Fruit fly (Drosophila melanogaster) whole organism, prepupa: Measurements from ENCODE around the gene Coq7.

Experiments used
- CG11762 ChIP-seq: fragments of 200-800 bp; sonication (Bioruptor generic); optimal IDR thresholded peaks from 3 replicates; lab custom pipeline; 2016; ENCODE audit warnings: missing biosample characterization, missing genetic modification characterization; ENCODE audit not compliant: insufficient read depth
- CG3919 ChIP-seq: fragments of 200-800 bp; sonication (Bioruptor generic); optimal IDR thresholded peaks from 3 replicates; lab custom pipeline; 2016; ENCODE audit warnings: missing biosample characterization, missing genetic modification characterization
- CG6792 ChIP-seq: fragments of 200-800 bp; sonication (Bioruptor generic); optimal IDR thresholded peaks from 3 replicates; lab custom pipeline; 2016; ENCODE audit warnings: missing biosample characterization, missing genetic modification characterization
- CG7368 ChIP-seq: fragments of 200-800 bp; sonication (Bioruptor generic); optimal IDR thresholded peaks from 3 replicates; lab custom pipeline; 2016; ENCODE audit warnings: missing biosample characterization, missing genetic modification characterization
- Eip75B ChIP-seq: fragments of 200-800 bp; sonication (Bioruptor generic); optimal IDR thresholded peaks from 3 replicates; lab custom pipeline; 2016; ENCODE audit warnings: missing biosample characterization, missing genetic modification characterization
- Gug ChIP-seq: fragments of 200-800 bp; sonication (Bioruptor generic); IDR thresholded peaks from 2 replicates; pipeline ENCODE4 v1.3.6; 2022; ENCODE audit warnings: missing biosample characterization, missing genetic modification characterization
- esn ChIP-seq: fragments of 200-800 bp; sonication (Bioruptor generic); optimal IDR thresholded peaks from 2 replicates; lab custom pipeline; 2016; ENCODE audit warnings: missing biosample characterization, mild to moderate bottlenecking, missing genetic modification characterization, moderate library complexity
- pdm3 ChIP-seq: fragments of 200-800 bp; sonication (Bioruptor generic); optimal IDR thresholded peaks from 3 replicates; lab custom pipeline; 2016; ENCODE audit warnings: missing biosample characterization, missing genetic modification characterization
- spab ChIP-seq: fragments of 200-800 bp; sonication (Bioruptor generic); optimal IDR thresholded peaks from 2 replicates; lab custom pipeline; 2017; ENCODE audit warnings: missing biosample characterization, mild to moderate bottlenecking, missing genetic modification characterization, missing genetic modification reagents

DNA sequence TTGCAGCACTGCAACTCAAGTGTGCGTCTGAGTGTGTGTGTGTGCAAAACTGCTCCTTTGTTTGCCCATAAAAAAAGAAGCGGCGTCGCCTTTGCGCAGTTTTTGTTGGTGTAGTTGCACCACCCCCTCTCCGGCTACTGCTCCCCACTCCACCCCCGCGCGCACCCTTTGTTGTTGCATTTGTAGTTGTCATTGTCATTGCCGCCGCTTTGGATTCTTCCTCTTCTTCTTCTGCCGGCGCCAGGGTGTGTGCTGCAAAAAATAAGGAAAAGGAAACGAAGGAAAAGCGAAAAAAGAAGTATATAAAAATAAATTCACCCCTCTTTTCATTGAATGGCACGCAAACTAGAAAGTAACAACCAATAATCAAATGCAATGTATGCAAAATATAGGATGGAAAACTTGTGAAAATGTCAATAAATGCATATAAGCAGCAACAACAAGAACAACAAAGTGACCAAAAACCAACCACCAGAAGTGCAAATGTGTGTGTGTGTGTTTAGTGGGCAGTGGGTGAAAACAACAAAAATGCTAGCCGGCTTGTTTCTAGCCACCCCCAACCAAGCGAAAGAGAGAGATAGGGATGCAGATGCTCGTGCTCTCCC is 33.0 kb downstream of the Coq7 start:
- TF ChIP-seq spab (no peak), Eip75B (GFP tag; lab: Kevin White, UChicago) (no peak), pdm3 (GFP tag; lab: Kevin White, UChicago) (no peak), esn (GFP tag; lab: Kevin White, UChicago) (no peak), CG7368 (GFP tag; lab: Kevin White, UChicago) (no peak), Gug (GFP tag; lab: Robert Waterston, UW) (no peak), CG11762 (GFP tag; lab: Kevin White, UChicago) (no peak), CG6792 (no peak), CG3919 (GFP tag; lab: Kevin White, UChicago) (no peak)
